Fruit fly (Drosophila melanogaster): ENCODE results near the gene CG12355.

Gene CG12355

dm6 chr3L:15493886-15494598 is 1.3 kb downstream of the CG12355 start (continued):
- TF ChIP-seq CG16863 (GFP tag; optimal IDR thresholded peaks at IDR 0.05) (no peak), CG1529 (GFP tag; optimal IDR thresholded peaks at IDR 0.05) (no peak), CG10979 (tag; optimal IDR thresholded peaks at IDR 0.05) (no peak), Atf3 (GFP tag; optimal IDR thresholded peaks at IDR 0.05) (no peak), ham (GFP tag; IDR thresholded peaks at IDR 0.05) (no peak), Six4 (GFP tag; optimal IDR thresholded peaks at IDR 0.05) (no peak), nom (GFP tag; optimal IDR thresholded peaks at IDR 0.05) (no peak), Tbp (GFP tag; optimal IDR thresholded peaks at IDR 0.05) (no peak), Kr (GFP tag; optimal IDR thresholded peaks at IDR 0.05) (no peak), Pdp1 (GFP tag; optimal IDR thresholded peaks at IDR 0.05) (peak in 1 of 2 experiments; percentile 0), CG7839 (tag; optimal IDR thresholded peaks at IDR 0.05) (peak; percentile 46), lmd (GFP tag; IDR thresholded peaks at IDR 0.05) (peak; percentile 41; the same call in 1 of the 2 replicates), eve (GFP tag; optimal IDR thresholded peaks at IDR 0.05) (no peak), Asciz (GFP tag; optimal IDR thresholded peaks at IDR 0.05) (peak; percentile 37), CG18619 (GFP tag; optimal IDR thresholded peaks at IDR 0.05) (no peak), lola (GFP tag; optimal IDR thresholded peaks at IDR 0.05) (no peak), Mrtf (GFP tag; IDR thresholded peaks at IDR 0.05) (no peak), fd3F (GFP tag; optimal IDR thresholded peaks at IDR 0.05) (no peak), CG7928 (GFP tag; optimal IDR thresholded peaks at IDR 0.05) (no peak), CG8478 (optimal IDR thresholded peaks at IDR 0.05) (no peak), CG15479 (GFP tag; optimal IDR thresholded peaks at IDR 0.05) (no peak), Max (GFP tag; optimal IDR thresholded peaks at IDR 0.05) (peak; percentile 32), CG11398 (GFP tag; optimal IDR thresholded peaks at IDR 0.05) (no peak), CG6791 (GFP tag; IDR thresholded peaks at IDR 0.05; ENCODE audit: partially characterized antibody) (no peak; the same call in 2 of the 3 replicates), CG4707 (GFP tag; optimal IDR thresholded peaks at IDR 0.05) (no peak), pfk (GFP tag; optimal IDR thresholded peaks at IDR 0.05) (no peak), CG34422 (GFP tag; IDR thresholded peaks at IDR 0.05) (peak; percentile 60; the same call in 1 of the 3 replicates), Hr3 (GFP tag; optimal IDR thresholded peaks at IDR 0.05) (no peak), fu2 (GFP tag; optimal IDR thresholded peaks at IDR 0.05) (no peak), cad (GFP tag; optimal IDR thresholded peaks at IDR 0.05) (no peak), fd96Cb (tag; optimal IDR thresholded peaks at IDR 0.05) (peak; percentile 56), CG7987 (GFP tag; optimal IDR thresholded peaks at IDR 0.05) (no peak), CG9727 (GFP tag; optimal IDR thresholded peaks at IDR 0.05) (no peak), Nf-YB (GFP tag; optimal IDR thresholded peaks at IDR 0.05) (no peak), ci (GFP tag; IDR thresholded peaks at IDR 0.05) (no peak; the same call in 2 of the 3 replicates), CG3065 (GFP tag; optimal IDR thresholded peaks at IDR 0.05) (no peak), CG10209 (GFP tag; optimal IDR thresholded peaks at IDR 0.05) (no peak), CG12744 (GFP tag; optimal IDR thresholded peaks at IDR 0.05) (no peak), tin (GFP tag; optimal IDR thresholded peaks at IDR 0.05) (no peak), CG30431 (GFP tag; optimal IDR thresholded peaks at IDR 0.05) (no peak), wek (GFP tag; optimal IDR thresholded peaks at IDR 0.05) (no peak), az2 (GFP tag; optimal IDR thresholded peaks at IDR 0.05) (peak; percentile 14), h (optimal IDR thresholded peaks at IDR 0.05) (no peak), Fer1 (GFP tag; optimal IDR thresholded peaks at IDR 0.05) (peak; percentile 28), Eip74EF (GFP tag; optimal IDR thresholded peaks at IDR 0.05) (no peak), CG8359 (GFP tag; optimal IDR thresholded peaks at IDR 0.05; ENCODE audit: borderline replicate concordance) (peak; percentile 13), row (GFP tag; IDR thresholded peaks at IDR 0.05) (peak; percentile 63), odd (GFP tag; optimal IDR thresholded peaks at IDR 0.05) (peak; percentile 5), zf30C (GFP tag; optimal IDR thresholded peaks at IDR 0.05) (no peak), NC2α (GFP tag; optimal IDR thresholded peaks at IDR 0.05) (no peak)
